Worm (Caenorhabditis elegans) whole organism, L1 larva: ENCODE results near the gene EEED8.15.
A peak's percentile ranks its signal among the peaks of the same experiment; 100 is the strongest.

ENCODE experiments used
- C04F5.9 ChIP-seq: sonication (generic microtip); optimal IDR thresholded peaks from 2 replicates; lab custom pipeline; 2016; ENCODE audit warnings: missing genetic modification characterization, missing compliant biosample characterization
- C16A3.4 ChIP-seq: fragments of 150-350 bp; optimal IDR thresholded peaks from 2 replicates; lab custom pipeline; 2014; ENCODE audit warnings: missing biosample characterization, missing genetic modification characterization
- F16B12.6 ChIP-seq: fragments of 150-350 bp; optimal IDR thresholded peaks from 2 replicates; lab custom pipeline; 2014; ENCODE audit warnings: missing biosample characterization, missing genetic modification characterization
- aly-2 ChIP-seq: fragments of 150-350 bp; optimal IDR thresholded peaks from 2 replicates; lab custom pipeline; 2014; ENCODE audit warnings: missing biosample characterization, missing genetic modification characterization
- ama-1 ChIP-seq: fragments of 150-350 bp; optimal IDR thresholded peaks from 2 replicates; lab custom pipeline; 2014
- blmp-1 ChIP-seq: fragments of 150-350 bp; optimal IDR thresholded peaks from 2 replicates; lab custom pipeline; 2014; ENCODE audit warnings: missing biosample characterization, missing genetic modification characterization
- ceh-63 ChIP-seq: fragments of 200-800 bp; sonication (Bioruptor generic); optimal IDR thresholded peaks from 2 replicates; lab custom pipeline; 2018; ENCODE audit warnings: mild to moderate bottlenecking, missing genetic modification characterization, missing compliant biosample characterization
- ceh-90 ChIP-seq: sonication (generic microtip); optimal IDR thresholded peaks from 2 replicates; lab custom pipeline; 2016; ENCODE audit warnings: missing genetic modification characterization, missing compliant biosample characterization
- dpl-1 ChIP-seq, 3 experiments: fragments of 150-350 bp in 2 of 3; sonication (generic microtip) in 1 of 3; optimal IDR thresholded peaks; 2 replicates each; lab custom pipeline; 2014 to 2017; ENCODE audit warnings: missing biosample characterization in 3 of 3, missing genetic modification characterization in 3 of 3, missing genetic modification reagents in 3 of 3
- dsc-1 ChIP-seq: sonication (generic microtip); optimal IDR thresholded peaks from 2 replicates; lab custom pipeline; 2016; ENCODE audit warnings: mild to moderate bottlenecking, missing genetic modification characterization, missing compliant biosample characterization
- egl-13 ChIP-seq: sonication (generic microtip); optimal IDR thresholded peaks from 2 replicates; lab custom pipeline; 2016; ENCODE audit warnings: missing genotype, missing genetic modification reagents, missing genetic modification characterization, missing compliant biosample characterization
- egl-27 ChIP-seq, 2 experiments: fragments of 150-350 bp in 1 of 2; sonication (generic microtip); optimal IDR thresholded peaks; 3 replicates each; lab custom pipeline; 2017 to 2018; ENCODE audit warnings: missing biosample characterization in 2 of 2, missing genetic modification characterization in 2 of 2, missing genetic modification reagents in 2 of 2
- elt-2 ChIP-seq: sonication (generic microtip); optimal IDR thresholded peaks from 2 replicates; lab custom pipeline; 2016; ENCODE audit warnings: missing genetic modification characterization, mild to moderate bottlenecking, inconsistent platforms, missing compliant biosample characterization, missing genetic modification reagents
- fkh-10 ChIP-seq: sonication (generic microtip); optimal IDR thresholded peaks from 2 replicates; lab custom pipeline; 2017; ENCODE audit warnings: missing biosample characterization, missing genetic modification reagents, missing genetic modification characterization
- fos-1 ChIP-seq: fragments of 150-350 bp; optimal IDR thresholded peaks from 2 replicates; lab custom pipeline; 2014; ENCODE audit warnings: missing biosample characterization, missing genetic modification characterization
- irx-1 ChIP-seq: sonication (generic microtip); optimal IDR thresholded peaks from 2 replicates; lab custom pipeline; 2016; ENCODE audit warnings: missing genetic modification characterization, missing compliant biosample characterization
- jun-1 ChIP-seq: fragments of 150-350 bp; optimal IDR thresholded peaks from 2 replicates; lab custom pipeline; 2014; ENCODE audit warnings: missing biosample characterization, missing genetic modification reagents, missing genetic modification characterization
- lin-13 ChIP-seq: fragments of 150-350 bp; optimal IDR thresholded peaks from 2 replicates; lab custom pipeline; 2014; ENCODE audit warnings: missing biosample characterization, missing genetic modification reagents, missing genetic modification characterization
- lin-15B ChIP-seq: fragments of 150-350 bp; sonication (generic microtip); optimal IDR thresholded peaks from 3 replicates; lab custom pipeline; 2014; ENCODE audit warnings: missing biosample characterization, missing genetic modification characterization
- lin-35 ChIP-seq, 2 experiments: fragments of 150-350 bp; optimal IDR thresholded peaks; 2 replicates each; lab custom pipeline; 2014; ENCODE audit warnings: missing biosample characterization in 2 of 2, missing genetic modification characterization in 2 of 2, missing genetic modification reagents in 2 of 2
- lin-39 ChIP-seq: fragments of 150-350 bp; optimal IDR thresholded peaks from 2 replicates; lab custom pipeline; 2014; ENCODE audit warnings: missing biosample characterization, missing genetic modification reagents, missing genetic modification characterization
- lir-3 ChIP-seq: sonication (generic microtip); optimal IDR thresholded peaks from 2 replicates; lab custom pipeline; 2016; ENCODE audit warnings: mild to moderate bottlenecking, missing genetic modification characterization, moderate library complexity, missing compliant biosample characterization; ENCODE audit not compliant: poor library complexity
- mep-1 ChIP-seq: fragments of 150-350 bp; optimal IDR thresholded peaks from 2 replicates; lab custom pipeline; 2014; ENCODE audit warnings: missing biosample characterization, missing genetic modification characterization
- nhr-11 ChIP-seq: fragments of 150-350 bp; optimal IDR thresholded peaks from 2 replicates; lab custom pipeline; 2014; ENCODE audit warnings: missing biosample characterization, missing genetic modification characterization
- nhr-12 ChIP-seq: sonication (generic microtip); optimal IDR thresholded peaks from 2 replicates; lab custom pipeline; 2017; ENCODE audit warnings: missing biosample characterization, missing genetic modification characterization
- nhr-71 ChIP-seq: sonication (generic microtip); optimal IDR thresholded peaks from 2 replicates; lab custom pipeline; 2016; ENCODE audit warnings: mild to moderate bottlenecking, missing genetic modification characterization, moderate library complexity, missing compliant biosample characterization
- nhr-84 ChIP-seq: sonication (generic microtip); optimal IDR thresholded peaks from 2 replicates; lab custom pipeline; 2017; ENCODE audit warnings: missing biosample characterization, missing genetic modification characterization
- pax-3 ChIP-seq: fragments of 200-800 bp; sonication (Bioruptor generic); optimal IDR thresholded peaks from 2 replicates; lab custom pipeline; 2018; ENCODE audit warnings: mild to moderate bottlenecking, missing genetic modification characterization, moderate library complexity, missing compliant biosample characterization
- rnt-1 ChIP-seq: sonication (generic microtip); optimal IDR thresholded peaks from 2 replicates; lab custom pipeline; 2016; ENCODE audit warnings: mild to moderate bottlenecking, missing genetic modification characterization, moderate library complexity, missing compliant biosample characterization
- skn-1 ChIP-seq: fragments of 150-350 bp; optimal IDR thresholded peaks from 2 replicates; lab custom pipeline; 2014; ENCODE audit warnings: missing biosample characterization, missing genetic modification characterization
- snpc-4 ChIP-seq: fragments of 150-350 bp; optimal IDR thresholded peaks from 2 replicates; lab custom pipeline; 2014; ENCODE audit warnings: missing biosample characterization, missing genetic modification characterization
- snu-23 ChIP-seq: sonication (generic microtip); optimal IDR thresholded peaks from 2 replicates; lab custom pipeline; 2016; ENCODE audit warnings: missing genetic modification characterization, missing compliant biosample characterization
- swsn-7 ChIP-seq: sonication (generic microtip); optimal IDR thresholded peaks from 2 replicates; lab custom pipeline; 2016; ENCODE audit warnings: missing genetic modification characterization, missing compliant biosample characterization
- tlp-1 ChIP-seq: fragments of 150-350 bp; optimal IDR thresholded peaks from 2 replicates; lab custom pipeline; 2014; ENCODE audit warnings: missing biosample characterization, missing genetic modification characterization
- unc-130 ChIP-seq: fragments of 150-350 bp; optimal IDR thresholded peaks from 2 replicates; lab custom pipeline; 2017; ENCODE audit warnings: missing biosample characterization, missing genetic modification characterization, inconsistent platforms
- unc-86 ChIP-seq: sonication (generic microtip); optimal IDR thresholded peaks from 2 replicates; lab custom pipeline; 2016; ENCODE audit warnings: missing genetic modification characterization, missing compliant biosample characterization
- zag-1 ChIP-seq: fragments of 150-350 bp; optimal IDR thresholded peaks from 2 replicates; lab custom pipeline; 2014; ENCODE audit warnings: missing biosample characterization, missing genetic modification characterization
- zip-4 ChIP-seq: fragments of 200-800 bp; sonication (Bioruptor generic); optimal IDR thresholded peaks from 2 replicates; lab custom pipeline; 2018; ENCODE audit warnings: mild to moderate bottlenecking, missing genetic modification characterization, moderate library complexity, missing compliant biosample characterization
- ztf-11 ChIP-seq, 2 experiments: sonication (generic microtip); optimal IDR thresholded peaks; 2 replicates each; lab custom pipeline; 2016 to 2017; ENCODE audit warnings: missing genetic modification characterization in 2 of 2, missing biosample characterization in 1 of 2, missing compliant biosample characterization in 1 of 2

The EEED8.15 gene

DNA sequence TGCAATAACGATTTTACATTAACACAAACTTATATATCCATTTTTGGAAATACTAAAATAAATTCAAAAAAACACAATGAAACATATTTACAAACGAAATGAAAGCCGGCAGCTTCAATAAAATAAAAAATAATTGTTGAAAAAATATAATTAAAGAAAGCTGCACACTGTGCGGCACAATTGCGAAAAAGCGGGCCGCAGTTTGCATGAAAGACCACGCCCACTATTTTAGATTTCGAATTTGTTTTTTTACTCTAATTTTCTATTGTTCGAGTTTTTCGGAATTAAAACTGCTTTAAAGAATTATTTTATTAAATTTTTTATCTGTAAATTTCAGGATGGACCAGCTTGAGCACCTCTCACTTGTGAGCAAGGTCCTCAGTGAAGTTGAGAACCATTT is 19.8 kb upstream of the EEED8.15 start, which contains the start of gene mog-5 (continued):
- peak; percentile 35 for TF ChIP-seq dsc-1 (tag; lab: Kevin White, UChicago)
- TF ChIP-seq snpc-4, result peak; percentile 7
- no peak for TF ChIP-seq F16B12.6 (tag; lab: Kevin White, UChicago)
- TF ChIP-seq blmp-1 (tag; lab: Kevin White, UChicago), result peak; percentile 24
- TF ChIP-seq elt-2 (tag; lab: Kevin White, UChicago), result peak; percentile 7
- no peak for TF ChIP-seq nhr-84 (tag; lab: Kevin White, UChicago)
- TF ChIP-seq egl-27 (tag; optimal IDR thresholded peaks at IDR 0.05; lab: Kevin White, UChicago), result no peak
- peak; percentile 25 for TF ChIP-seq swsn-7 (tag; lab: Kevin White, UChicago)
- no peak for TF ChIP-seq ztf-11 (tag; optimal IDR thresholded peaks at IDR 0.05; lab: Kevin White, UChicago)
- peak; percentile 20 for TF ChIP-seq rnt-1
- TF ChIP-seq C16A3.4 (tag; lab: Kevin White, UChicago), result peak; percentile 35

DNA sequence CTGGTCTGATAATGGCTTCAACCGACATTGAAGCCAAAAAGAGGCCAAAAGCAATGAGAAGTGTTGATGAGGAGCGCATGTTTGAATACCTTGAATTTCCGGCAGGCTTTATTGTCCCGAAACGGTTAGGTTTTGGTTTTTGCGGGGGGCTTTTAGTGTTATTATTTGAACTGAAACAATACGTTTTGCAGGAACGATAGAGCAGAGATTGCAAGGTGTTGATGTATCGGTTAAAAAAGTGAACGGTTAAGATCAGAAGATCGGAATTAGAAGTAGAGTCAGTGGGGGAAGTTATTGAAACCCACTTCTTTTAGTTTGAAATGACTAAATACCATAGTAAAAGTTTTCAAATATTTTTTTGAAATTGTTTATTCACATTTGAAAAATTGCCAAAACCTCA is 11.5 kb upstream of the EEED8.15 start, which contains the start of gene clec-141:
Gene clec-141 (minus strand): TSS at position 101 of the 400 bp plus-strand sequence.
- no peak for TF ChIP-seq lin-13
- no peak for TF ChIP-seq fkh-10
- no peak for TF ChIP-seq lin-35 (GFP tag; optimal IDR thresholded peaks at IDR 0.05; lab: Kevin White, UChicago)

DNA sequence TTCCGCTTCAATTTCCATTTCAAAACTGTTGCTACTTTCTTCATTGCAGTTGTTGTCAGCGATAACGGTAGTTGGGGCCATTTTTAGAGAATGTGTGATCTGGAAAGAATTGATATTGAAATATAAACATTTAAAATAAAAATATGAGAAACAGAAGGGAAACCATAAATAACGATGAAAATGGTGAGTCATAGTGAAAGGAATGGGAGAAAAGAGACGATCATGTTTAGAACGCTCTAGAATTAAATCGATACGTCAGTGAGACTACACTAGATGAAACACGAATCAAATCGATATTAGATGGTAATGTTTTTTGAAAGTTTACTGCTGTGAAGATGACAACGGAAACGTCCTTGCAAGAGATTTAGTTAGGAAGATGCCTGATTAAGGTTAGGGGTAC is 10.1 kb upstream of the EEED8.15 start, which contains the start of the genes EEED8.12 and EEED8.4:
Gene EEED8.12 (minus strand): TSS at position 101 of the 400 bp plus-strand sequence.
Gene EEED8.4 (plus strand): TSS at position 396 of the 400 bp plus-strand sequence.
- TF ChIP-seq pax-3 (no peak), lir-3 (tag; lab: Kevin White, UChicago) (no peak)
- TF ChIP-seq, all 84 proteins: peak for 0

DNA sequence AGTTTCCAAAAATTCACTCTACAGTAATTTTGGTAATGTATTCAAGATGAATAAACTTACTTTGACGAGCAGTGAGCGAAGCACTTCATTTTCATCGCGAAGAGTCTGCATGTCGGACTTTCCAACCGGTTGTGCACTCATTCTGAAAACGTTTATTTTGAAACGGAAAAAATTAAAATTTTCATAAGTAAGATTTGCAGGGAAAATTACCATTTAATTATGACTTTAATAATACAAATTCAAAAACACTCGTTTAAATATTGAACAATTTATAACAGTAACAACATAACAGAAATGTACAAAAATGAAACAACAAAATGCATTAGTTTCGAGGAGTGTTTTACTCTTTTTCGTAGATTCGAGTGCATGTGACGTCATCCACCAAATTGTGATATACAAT is 6.6 kb upstream of the EEED8.15 start, which contains the start of the genes EEED8.13 and EEED8.18:
Gene EEED8.13 (minus strand): TSS at position 101 of the 400 bp plus-strand sequence.
Gene EEED8.18 (minus strand): TSS at position 144 of the 400 bp plus-strand sequence.
- no peak for TF ChIP-seq mep-1 (tag; lab: Kevin White, UChicago)
- no peak for TF ChIP-seq tlp-1 (tag; lab: Kevin White, UChicago)
- TF ChIP-seq zip-4 (GFP tag; lab: Kevin White, UChicago), result no peak
- TF ChIP-seq irx-1 (tag; lab: Kevin White, UChicago), result no peak
- TF ChIP-seq nhr-71 (tag; lab: Kevin White, UChicago), result no peak
- no peak for TF ChIP-seq C04F5.9 (tag; lab: Kevin White, UChicago)
- no peak for TF ChIP-seq egl-13 (tag; lab: Kevin White, UChicago)
- TF ChIP-seq ama-1 (lab: Kevin White, UChicago), result no peak
- TF ChIP-seq skn-1 (tag; lab: Kevin White, UChicago), result no peak
- TF ChIP-seq lin-39 (tag; lab: Kevin White, UChicago), result no peak
- no peak for TF ChIP-seq blmp-1 (tag; lab: Kevin White, UChicago)
- TF ChIP-seq ceh-90 (tag; lab: Kevin White, UChicago), result no peak
- no peak for TF ChIP-seq aly-2 (tag; lab: Kevin White, UChicago)

DNA sequence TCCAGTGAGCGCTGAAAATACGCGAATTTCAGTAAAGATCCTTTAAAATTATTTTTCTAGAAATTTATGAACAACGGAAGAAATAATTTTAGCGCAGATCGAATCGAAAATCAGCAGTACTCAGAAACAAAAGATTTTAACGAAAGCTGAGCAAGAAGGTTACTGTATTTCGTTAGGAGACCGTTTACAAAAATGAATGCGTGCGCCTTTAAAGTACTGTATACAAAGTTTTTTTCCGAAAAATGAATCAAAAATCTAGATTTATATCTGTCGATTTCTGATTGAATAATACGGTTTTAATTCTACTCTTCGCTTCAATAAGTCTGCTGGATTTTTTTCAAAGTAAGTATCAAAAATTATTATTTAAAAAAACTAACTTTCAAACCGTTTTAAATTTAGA is 5.0 kb upstream of the EEED8.15 start, which contains the start of the genes EEED8.14 and EEED8.3:
Gene EEED8.14 (minus strand): TSS at position 13 of the 400 bp plus-strand sequence.
Gene EEED8.3 (plus strand): TSS at position 237 of the 400 bp plus-strand sequence.
- TF ChIP-seq dpl-1 (GFP tag; optimal IDR thresholded peaks at IDR 0.05; lab: Kevin White, UChicago) (no peak), unc-130 (no peak), nhr-12 (tag; lab: Kevin White, UChicago) (no peak), nhr-11 (tag; lab: Kevin White, UChicago) (no peak), ztf-11 (tag; optimal IDR thresholded peaks at IDR 0.05; lab: Kevin White, UChicago) (no peak), snu-23 (no peak), lin-35 (GFP tag; optimal IDR thresholded peaks at IDR 0.05; lab: Kevin White, UChicago) (no peak), blmp-1 (tag; lab: Kevin White, UChicago) (no peak), tlp-1 (tag; lab: Kevin White, UChicago) (no peak), zag-1 (tag; lab: Kevin White, UChicago) (no peak), fos-1 (tag; lab: Kevin White, UChicago) (no peak), ceh-63 (no peak), unc-86 (tag; lab: Kevin White, UChicago) (no peak), swsn-7 (tag; lab: Kevin White, UChicago) (no peak), jun-1 (tag; lab: Kevin White, UChicago) (no peak), lin-15B (tag; lab: Kevin White, UChicago) (no peak)
